Worm (Caenorhabditis elegans) whole organism, L2 larva: ENCODE results near the gene ZC449.5.
A peak's percentile ranks its signal among the peaks of the same experiment; 100 is the strongest.

Source experiments
- C34F6.9 ChIP-seq: fragments of 150-350 bp; optimal IDR thresholded peaks from 2 replicates; lab custom pipeline; 2014; ENCODE audit warnings: missing biosample characterization, missing genetic modification characterization
- R02D3.7 ChIP-seq: fragments of 150-350 bp; optimal IDR thresholded peaks from 2 replicates; lab custom pipeline; 2014; ENCODE audit warnings: missing biosample characterization, missing genetic modification characterization
- Y55F3AM.14 ChIP-seq: fragments of 200-800 bp; sonication (Bioruptor generic); optimal IDR thresholded peaks from 2 replicates; lab custom pipeline; 2018; ENCODE audit warnings: mild to moderate bottlenecking, missing genetic modification characterization, missing compliant biosample characterization
- ZK546.5 ChIP-seq: sonication (generic microtip); optimal IDR thresholded peaks from 2 replicates; lab custom pipeline; 2017; ENCODE audit warnings: missing biosample characterization, missing genetic modification characterization
- ceh-16 ChIP-seq: fragments of 150-350 bp; optimal IDR thresholded peaks from 2 replicates; lab custom pipeline; 2014; ENCODE audit warnings: missing biosample characterization, missing genetic modification characterization
- egl-27 ChIP-seq: sonication (generic microtip); optimal IDR thresholded peaks from 3 replicates; lab custom pipeline; 2017; ENCODE audit warnings: missing biosample characterization, missing genetic modification reagents, missing genetic modification characterization
- elt-1 ChIP-seq: fragments of 150-350 bp; optimal IDR thresholded peaks from 2 replicates; lab custom pipeline; 2014; ENCODE audit warnings: missing biosample characterization, missing genetic modification characterization
- fos-1 ChIP-seq: fragments of 150-350 bp; optimal IDR thresholded peaks from 2 replicates; lab custom pipeline; 2014; ENCODE audit warnings: missing biosample characterization, missing genetic modification characterization
- gmeb-1 ChIP-seq: fragments of 150-350 bp; optimal IDR thresholded peaks from 2 replicates; lab custom pipeline; 2014; ENCODE audit warnings: missing biosample characterization, missing genetic modification characterization
- lin-11 ChIP-seq: fragments of 150-350 bp; sonication (generic microtip); optimal IDR thresholded peaks from 2 replicates; lab custom pipeline; 2014; ENCODE audit warnings: missing biosample characterization, missing genetic modification characterization, inconsistent platforms, mixed read lengths
- lin-13 ChIP-seq: fragments of 150-350 bp; optimal IDR thresholded peaks from 2 replicates; lab custom pipeline; 2014; ENCODE audit warnings: missing biosample characterization, missing genetic modification reagents, missing genetic modification characterization
- mab-5 ChIP-seq: fragments of 150-350 bp; optimal IDR thresholded peaks from 2 replicates; lab custom pipeline; 2014; ENCODE audit warnings: missing biosample characterization, missing genetic modification characterization
- mbf-1 ChIP-seq: sonication (generic microtip); optimal IDR thresholded peaks from 2 replicates; lab custom pipeline; 2017; ENCODE audit warnings: missing biosample characterization, missing genetic modification characterization
- mdl-1 ChIP-seq, 2 experiments: fragments of 150-350 bp in 1 of 2; sonication (generic microtip) in 1 of 2; optimal IDR thresholded peaks; 2 replicates each; lab custom pipeline; 2017; ENCODE audit warnings: missing biosample characterization in 2 of 2, missing genetic modification characterization in 2 of 2
- nhr-12 ChIP-seq: fragments of 150-350 bp; optimal IDR thresholded peaks from 2 replicates; lab custom pipeline; 2014; ENCODE audit warnings: missing biosample characterization, missing genetic modification characterization
- nhr-129 ChIP-seq: fragments of 150-350 bp; optimal IDR thresholded peaks from 2 replicates; lab custom pipeline; 2014; ENCODE audit warnings: missing biosample characterization, missing genetic modification characterization
- nhr-21 ChIP-seq: fragments of 150-350 bp; optimal IDR thresholded peaks from 2 replicates; lab custom pipeline; 2014; ENCODE audit warnings: missing biosample characterization, missing genetic modification characterization
- nhr-237 ChIP-seq: fragments of 150-350 bp; optimal IDR thresholded peaks from 2 replicates; lab custom pipeline; 2014; ENCODE audit warnings: missing biosample characterization, missing genetic modification characterization
- nhr-25 ChIP-seq: fragments of 150-350 bp; sonication (generic microtip); optimal IDR thresholded peaks from 3 replicates; lab custom pipeline; 2014; ENCODE audit warnings: missing biosample characterization, missing genetic modification characterization
- nhr-6 ChIP-seq: fragments of 150-350 bp; optimal IDR thresholded peaks from 2 replicates; lab custom pipeline; 2014; ENCODE audit warnings: missing biosample characterization, missing genetic modification characterization
- nhr-77 ChIP-seq: fragments of 150-350 bp; optimal IDR thresholded peaks from 2 replicates; lab custom pipeline; 2014; ENCODE audit warnings: missing biosample characterization, missing genetic modification characterization
- peb-1 ChIP-seq: fragments of 150-350 bp; optimal IDR thresholded peaks from 2 replicates; lab custom pipeline; 2014; ENCODE audit warnings: missing biosample characterization, missing genetic modification characterization
- skn-1 ChIP-seq: sonication (generic microtip); optimal IDR thresholded peaks from 2 replicates; lab custom pipeline; 2017; ENCODE audit warnings: missing biosample characterization, missing genetic modification characterization
- sma-3 ChIP-seq: sonication (generic microtip); optimal IDR thresholded peaks from 2 replicates; lab custom pipeline; 2016; ENCODE audit warnings: missing genetic modification reagents, missing genetic modification characterization, missing compliant biosample characterization
- sma-9 ChIP-seq, 2 experiments: fragments of 150-350 bp in 1 of 2; sonication (generic microtip) in 1 of 2; optimal IDR thresholded peaks; 2 replicates each; lab custom pipeline; 2014 to 2016; ENCODE audit warnings: missing genetic modification characterization in 2 of 2, mild to moderate bottlenecking in 1 of 2, missing biosample characterization in 1 of 2, missing compliant biosample characterization in 1 of 2, missing genetic modification reagents in 1 of 2, moderate library complexity in 1 of 2
- snpc-4 ChIP-seq: fragments of 150-350 bp; optimal IDR thresholded peaks from 2 replicates; lab custom pipeline; 2014; ENCODE audit warnings: missing biosample characterization, missing genetic modification characterization
- unc-62 ChIP-seq: fragments of 150-350 bp; optimal IDR thresholded peaks from 2 replicates; lab custom pipeline; 2014; ENCODE audit warnings: missing biosample characterization, missing genetic modification reagents, missing genetic modification characterization
- zag-1 ChIP-seq: fragments of 150-350 bp; optimal IDR thresholded peaks from 2 replicates; lab custom pipeline; 2014; ENCODE audit warnings: missing biosample characterization, missing genetic modification characterization
- ztf-1 ChIP-seq: fragments of 200-800 bp; sonication (Bioruptor generic); conservative IDR thresholded peaks from 2 replicates; pipeline ENCODE4 v1.3.6; 2022; ENCODE audit warnings: missing genetic modification characterization, missing compliant biosample characterization
- ztf-4 ChIP-seq: fragments of 150-350 bp; optimal IDR thresholded peaks from 2 replicates; lab custom pipeline; 2014; ENCODE audit warnings: missing biosample characterization, missing genetic modification characterization

The ZC449.5 gene

DNA sequence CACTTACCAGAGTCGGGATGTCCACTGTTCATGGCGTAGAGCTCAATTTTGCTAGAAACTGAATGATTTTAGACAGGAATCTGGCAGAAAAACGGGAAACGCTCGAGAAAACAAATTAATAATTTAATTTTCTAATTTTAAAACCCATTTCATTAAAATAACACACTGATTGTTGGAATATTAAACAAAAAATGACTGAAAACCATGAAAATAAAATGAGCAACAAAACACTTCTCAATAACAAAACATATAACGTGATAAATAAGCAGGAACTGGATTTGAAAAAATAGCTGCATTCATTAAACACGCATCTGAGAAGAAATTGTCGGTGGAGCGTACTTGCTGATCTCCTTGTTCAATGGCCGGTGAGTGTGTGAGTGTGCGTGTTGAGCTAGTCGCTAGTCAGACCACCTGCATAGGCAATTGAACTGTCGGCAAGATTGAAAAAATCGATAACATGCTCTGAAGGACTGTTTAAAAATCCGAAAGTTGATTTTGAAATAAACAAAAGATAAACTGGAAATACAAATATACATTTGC lies 40.0 kb downstream of the ZC449.5 start, which contains the start of gene ZC8.6 (continued):
- TF ChIP-seq snpc-4 (tag; lab: Kevin White, UChicago), result no peak
- no peak for TF ChIP-seq nhr-21 (tag; lab: Kevin White, UChicago)
- no peak for TF ChIP-seq mab-5 (tag; lab: Kevin White, UChicago)
- TF ChIP-seq nhr-12 (tag; lab: Kevin White, UChicago), result no peak
- peak; percentile 62 for TF ChIP-seq C34F6.9 (tag; lab: Kevin White, UChicago)
- no peak for TF ChIP-seq mbf-1
- no peak for TF ChIP-seq zag-1 (tag; lab: Kevin White, UChicago)
- TF ChIP-seq, all 48 proteins: peak for 8

DNA sequence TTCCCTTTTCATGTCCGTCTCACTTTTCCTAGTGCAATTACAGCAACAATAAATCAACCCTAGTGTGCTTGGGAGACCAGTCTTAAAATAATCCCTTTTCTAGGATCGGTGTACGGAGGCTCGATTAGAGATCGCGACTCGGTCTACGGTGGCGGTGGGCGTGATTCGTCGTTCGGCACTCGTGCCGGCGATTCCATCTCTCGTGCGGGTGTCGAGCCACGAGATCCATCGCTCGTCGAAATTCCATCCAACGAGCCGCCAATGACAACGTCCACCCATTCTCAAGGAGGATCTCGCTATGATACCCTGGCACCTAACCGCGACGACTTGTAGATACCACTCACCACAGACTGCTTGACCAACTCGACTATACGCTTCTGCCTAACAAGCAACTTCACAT lies 45.0 kb downstream of the ZC449.5 start:
- TF ChIP-seq nhr-21 (tag; lab: Kevin White, UChicago) (no peak), ceh-16 (tag; lab: Kevin White, UChicago) (no peak), lin-11 (tag; lab: Kevin White, UChicago) (no peak), gmeb-1 (tag; lab: Kevin White, UChicago) (no peak), sma-3 (GFP tag; lab: Kevin White, UChicago) (no peak)

DNA sequence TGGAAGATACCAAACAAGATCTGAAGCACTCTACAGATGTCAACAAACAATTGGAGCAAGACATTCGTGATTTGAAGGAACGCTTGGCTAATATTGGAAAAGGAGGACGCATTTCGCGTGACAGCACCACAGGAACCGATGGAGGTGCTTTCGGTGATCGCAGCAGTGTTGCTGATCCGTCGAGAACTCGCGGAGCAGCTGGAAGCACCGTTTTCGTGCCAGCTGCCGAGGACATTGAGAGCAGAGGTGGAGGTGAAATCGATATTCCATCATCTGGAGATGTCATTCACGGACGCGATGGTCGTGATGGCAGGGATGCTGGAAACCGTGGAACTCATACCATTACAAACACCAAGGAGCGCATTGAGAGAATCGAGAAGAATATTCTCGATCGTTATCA lies 50.0 kb downstream of the ZC449.5 start:
- TF ChIP-seq peb-1 (tag; lab: Kevin White, UChicago) (no peak), nhr-25 (tag; lab: Kevin White, UChicago) (no peak), nhr-77 (no peak), mab-5 (tag; lab: Kevin White, UChicago) (no peak), ztf-1 (GFP tag; lab: Robert Waterston, UW) (no peak), R02D3.7 (tag; lab: Kevin White, UChicago) (no peak), nhr-6 (no peak), mdl-1 (tag; optimal IDR thresholded peaks at IDR 0.05; lab: Kevin White, UChicago) (no peak), gmeb-1 (tag; lab: Kevin White, UChicago) (no peak), ZK546.5 (no peak), snpc-4 (tag; lab: Kevin White, UChicago) (no peak), lin-11 (tag; lab: Kevin White, UChicago) (no peak), sma-9 (GFP tag; optimal IDR thresholded peaks at IDR 0.05; lab: Kevin White, UChicago) (no peak), sma-9 (tag; optimal IDR thresholded peaks at IDR 0.05; lab: Kevin White, UChicago) (no peak), egl-27 (no peak), sma-3 (GFP tag; lab: Kevin White, UChicago) (no peak), nhr-237 (tag; lab: Kevin White, UChicago) (no peak), fos-1 (tag; lab: Kevin White, UChicago) (no peak), lin-13 (GFP tag; lab: Kevin White, UChicago) (no peak), elt-1 (tag; lab: Kevin White, UChicago) (no peak)

DNA sequence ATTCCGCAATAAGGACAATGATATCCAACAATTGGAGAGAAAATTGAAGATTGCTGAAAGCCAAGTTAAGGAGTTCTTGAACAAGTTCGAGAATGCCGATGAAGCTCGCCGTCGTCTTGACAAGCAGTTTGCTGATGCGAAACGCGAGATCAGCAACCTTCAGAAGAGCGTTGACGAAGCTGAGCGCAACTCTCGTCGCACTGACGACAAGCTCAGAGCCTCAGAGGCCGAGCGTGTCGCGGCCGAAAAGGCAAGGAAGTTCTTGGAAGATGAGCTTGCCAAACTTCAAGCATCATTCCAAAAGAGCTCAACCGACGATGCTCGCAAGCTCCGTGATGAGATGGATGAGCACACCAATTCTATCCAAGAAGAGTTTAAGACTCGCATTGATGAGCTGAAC lies 51.2 kb downstream of the ZC449.5 start:
- TF ChIP-seq lin-13 (GFP tag; lab: Kevin White, UChicago) (no peak), ZK546.5 (no peak), skn-1 (no peak), nhr-237 (tag; lab: Kevin White, UChicago) (no peak), nhr-129 (tag; lab: Kevin White, UChicago) (no peak), R02D3.7 (tag; lab: Kevin White, UChicago) (no peak), ztf-1 (GFP tag; lab: Robert Waterston, UW) (no peak), Y55F3AM.14 (GFP tag; lab: Kevin White, UChicago) (no peak), unc-62 (GFP tag; lab: Kevin White, UChicago) (no peak), nhr-21 (tag; lab: Kevin White, UChicago) (no peak), ztf-4 (no peak)
